Fruit fly (Drosophila melanogaster) whole organism, embryonic: ENCODE data around the gene Utx.
A peak's percentile ranks its signal among the peaks of the same experiment; 100 is the strongest.

ENCODE experiments used
- Awh ChIP-seq: fragments of 200-800 bp; sonication (Bioruptor generic); IDR thresholded peaks from 2 replicates; pipeline ENCODE4, ENCODE4 v1.3.6; 2022; ENCODE audit warnings: missing biosample characterization, missing genetic modification characterization
- CG10209 ChIP-seq: fragments of 200-800 bp; sonication (Bioruptor generic); optimal IDR thresholded peaks from 3 replicates; lab custom pipeline; 2017; ENCODE audit warnings: missing biosample characterization, mild to moderate bottlenecking, missing genetic modification characterization, missing genetic modification reagents
- CG11085 ChIP-seq: fragments of 200-800 bp; sonication (Bioruptor generic); IDR thresholded peaks from 2 replicates; pipeline ENCODE4 v1.3.6; 2022; ENCODE audit warnings: missing biosample characterization, missing genetic modification characterization
- CG11247 ChIP-seq: fragments of 200-800 bp; sonication (Bioruptor generic); IDR thresholded peaks from 2 replicates; pipeline ENCODE4 v1.3.6; 2022; ENCODE audit warnings: missing biosample characterization, missing genetic modification characterization
- CG11560 ChIP-seq: fragments of 200-800 bp; sonication (Bioruptor generic); IDR thresholded peaks from 3 replicates; pipeline ENCODE4 v1.3.6; 2022; ENCODE audit warnings: missing biosample characterization, missing genetic modification characterization
- CG12659 ChIP-seq: fragments of 200-800 bp; sonication (Bioruptor generic); optimal IDR thresholded peaks from 3 replicates; lab custom pipeline; 2017; ENCODE audit warnings: mild to moderate bottlenecking, missing biosample characterization, missing genetic modification reagents, missing genetic modification characterization
- CG12744 ChIP-seq: fragments of 200-800 bp; sonication (Bioruptor generic); optimal IDR thresholded peaks from 2 replicates; lab custom pipeline; 2016; ENCODE audit warnings: missing biosample characterization, missing genetic modification characterization
- CG13296 ChIP-seq: fragments of 200-800 bp; sonication (Bioruptor generic); optimal IDR thresholded peaks from 3 replicates; lab custom pipeline; 2018; ENCODE audit warnings: missing biosample characterization, mild to moderate bottlenecking, missing genetic modification characterization
- CG1832 ChIP-seq: fragments of 200-800 bp; sonication (Bioruptor generic); optimal IDR thresholded peaks from 2 replicates; lab custom pipeline; 2017; ENCODE audit warnings: missing biosample characterization, mild to moderate bottlenecking, missing genetic modification characterization, inconsistent platforms
- CG2199 ChIP-seq: fragments of 200-800 bp; sonication (Bioruptor generic); IDR thresholded peaks from 3 replicates; pipeline ENCODE4 v1.3.6; 2022; ENCODE audit warnings: missing biosample characterization, missing genetic modification characterization
- CG2678 ChIP-seq: fragments of 200-800 bp; sonication (Bioruptor generic); optimal IDR thresholded peaks from 3 replicates; lab custom pipeline; 2019; ENCODE audit warnings: missing biosample characterization, mild to moderate bottlenecking, missing genetic modification characterization, moderate library complexity
- CG31441 ChIP-seq: fragments of 200-800 bp; sonication (Bioruptor generic); IDR thresholded peaks from 2 replicates; pipeline ENCODE4 v1.3.6; 2022; ENCODE audit warnings: missing biosample characterization, missing genetic modification characterization
- CG33213 ChIP-seq: fragments of 200-800 bp; sonication (Bioruptor generic); optimal IDR thresholded peaks from 3 replicates; lab custom pipeline; 2016; ENCODE audit warnings: missing biosample characterization, missing genetic modification characterization
- CG4360 ChIP-seq: fragments of 200-800 bp; sonication (Bioruptor generic); IDR thresholded peaks from 2 replicates; pipeline ENCODE4 v1.3.6; 2022; ENCODE audit warnings: missing biosample characterization, missing genetic modification characterization
- CG4820 ChIP-seq: fragments of 200-800 bp; sonication (Bioruptor generic); optimal IDR thresholded peaks from 3 replicates; lab custom pipeline; 2016; ENCODE audit warnings: missing biosample characterization, missing genetic modification characterization
- CG7372 ChIP-seq: fragments of 200-800 bp; sonication (Bioruptor generic); IDR thresholded peaks from 2 replicates; pipeline ENCODE4 v1.3.6; 2022; ENCODE audit warnings: missing biosample characterization, missing genetic modification characterization
- CG8765 ChIP-seq: fragments of 200-800 bp; sonication (Bioruptor generic); IDR thresholded peaks from 2 replicates; pipeline ENCODE4 v1.3.6; 2022; ENCODE audit warnings: missing biosample characterization, missing genetic modification characterization
- CG9437 ChIP-seq: fragments of 200-800 bp; sonication (Bioruptor generic); optimal IDR thresholded peaks from 2 replicates; lab custom pipeline; 2018; ENCODE audit warnings: missing biosample characterization, mild to moderate bottlenecking, missing genetic modification characterization
- Dbx ChIP-seq: fragments of 200-800 bp; sonication (Bioruptor generic); IDR thresholded peaks from 3 replicates; pipeline ENCODE4 v1.3.6; 2022; ENCODE audit warnings: missing biosample characterization, missing genetic modification characterization
- Dip3 ChIP-seq: fragments of 200-800 bp; sonication (Bioruptor generic); optimal IDR thresholded peaks from 3 replicates; lab custom pipeline; 2016; ENCODE audit warnings: missing biosample characterization, missing genetic modification characterization
- Dll ChIP-seq: fragments of 200-800 bp; sonication (Bioruptor generic); IDR thresholded peaks from 4 replicates; pipeline ENCODE4 v1.3.6; 2022; ENCODE audit warnings: missing biosample characterization, missing genetic modification characterization; ENCODE audit not compliant: partially characterized antibody
- Doc3 ChIP-seq: fragments of 200-800 bp; sonication (Bioruptor generic); IDR thresholded peaks from 3 replicates; pipeline ENCODE4 v1.3.6; 2022; ENCODE audit warnings: missing biosample characterization, missing genetic modification characterization; ENCODE audit not compliant: partially characterized antibody
- E2f1 ChIP-seq: fragments of 200-800 bp; sonication (Bioruptor generic); IDR thresholded peaks from 2 replicates; pipeline ENCODE4 v1.3.6; 2022; ENCODE audit warnings: missing biosample characterization, missing genetic modification characterization
- Eip74EF ChIP-seq, 2 experiments: fragments of 200-800 bp in 1 of 2; fragments of >200 bp in 1 of 2; sonication (Bioruptor generic) in 1 of 2; optimal IDR thresholded peaks; 2 replicates each; lab custom pipeline; 2017 to 2019; ENCODE audit warnings: missing biosample characterization in 2 of 2, missing genetic modification characterization in 2 of 2, mild to moderate bottlenecking in 1 of 2, moderate library complexity in 1 of 2
- H15 ChIP-seq: fragments of 200-800 bp; sonication (Bioruptor generic); IDR thresholded peaks from 3 replicates; pipeline ENCODE4 v1.3.6; 2022; ENCODE audit warnings: missing biosample characterization, missing genetic modification characterization
- Hmr ChIP-seq: fragments of 200-800 bp; sonication (Bioruptor generic); optimal IDR thresholded peaks from 3 replicates; lab custom pipeline; 2017; ENCODE audit warnings: mild to moderate bottlenecking, missing biosample characterization, missing genetic modification reagents, missing genetic modification characterization
- Kr ChIP-seq: fragments of 200-800 bp; sonication (Bioruptor generic); optimal IDR thresholded peaks from 2 replicates; lab custom pipeline; 2017; ENCODE audit warnings: missing biosample characterization, mild to moderate bottlenecking, missing genetic modification characterization
- Lpt ChIP-seq: fragments of >200 bp; optimal IDR thresholded peaks from 2 replicates; lab custom pipeline; 2018; ENCODE audit warnings: missing biosample characterization, missing genetic modification characterization
- Mad ChIP-seq: fragments of 200-800 bp; sonication (Bioruptor generic); optimal IDR thresholded peaks from 2 replicates; lab custom pipeline; 2016; ENCODE audit warnings: missing biosample characterization, missing genetic modification characterization
- NK7.1 ChIP-seq: fragments of 200-800 bp; sonication (Bioruptor generic); optimal IDR thresholded peaks from 3 replicates; lab custom pipeline; 2016; ENCODE audit warnings: missing biosample characterization, missing genetic modification characterization
- Nf-YC ChIP-seq: fragments of 200-800 bp; optimal IDR thresholded peaks from 3 replicates; lab custom pipeline; 2019; ENCODE audit warnings: missing biosample characterization, mild to moderate bottlenecking, missing genetic modification characterization, moderate library complexity
- Xbp1 ChIP-seq: fragments of 200-800 bp; sonication (Bioruptor generic); optimal IDR thresholded peaks from 3 replicates; lab custom pipeline; 2016; ENCODE audit warnings: missing biosample characterization, mild to moderate bottlenecking, missing genetic modification characterization
- chn ChIP-seq: fragments of 200-800 bp; sonication (Bioruptor generic); optimal IDR thresholded peaks from 2 replicates; lab custom pipeline; 2016; ENCODE audit warnings: missing biosample characterization, missing genetic modification characterization
- corto ChIP-seq: fragments of 200-800 bp; sonication (Bioruptor generic); optimal IDR thresholded peaks from 2 replicates; lab custom pipeline; 2016; ENCODE audit warnings: missing biosample characterization, mild to moderate bottlenecking, missing genetic modification characterization, moderate library complexity
- dati ChIP-seq: fragments of 200-800 bp; sonication (Bioruptor generic); IDR thresholded peaks from 2 replicates; pipeline ENCODE4 v1.3.6; 2022; ENCODE audit warnings: missing biosample characterization, missing genetic modification characterization
- emc ChIP-seq: fragments of 200-800 bp; sonication (Bioruptor generic); optimal IDR thresholded peaks from 2 replicates; lab custom pipeline; 2016; ENCODE audit warnings: missing biosample characterization, missing genetic modification characterization
- fru ChIP-seq: fragments of >200 bp; optimal IDR thresholded peaks from 2 replicates; lab custom pipeline; 2017
- gcm ChIP-seq: fragments of 200-800 bp; sonication (Bioruptor generic); optimal IDR thresholded peaks from 2 replicates; lab custom pipeline; 2019; ENCODE audit warnings: missing biosample characterization, mild to moderate bottlenecking, missing genetic modification characterization, moderate library complexity
- gcm2 ChIP-seq: fragments of 200-800 bp; sonication (Bioruptor generic); optimal IDR thresholded peaks from 2 replicates; lab custom pipeline; 2016; ENCODE audit warnings: missing biosample characterization, missing genetic modification characterization
- insv ChIP-seq, 2 experiments: fragments of 200-800 bp; sonication (Bioruptor generic); optimal IDR thresholded peaks; 3 replicates each; lab custom pipeline; 2016 to 2018; ENCODE audit warnings: missing biosample characterization in 2 of 2, missing genetic modification characterization in 2 of 2
- jumu ChIP-seq: fragments of 200-800 bp; sonication (Bioruptor generic); optimal IDR thresholded peaks from 3 replicates; lab custom pipeline; 2016; ENCODE audit warnings: missing biosample characterization, missing genetic modification characterization
- lab ChIP-seq: fragments of 200-800 bp; sonication (Bioruptor generic); optimal IDR thresholded peaks from 3 replicates; lab custom pipeline; 2017; ENCODE audit warnings: missing biosample characterization, missing genetic modification characterization, mild to moderate bottlenecking, moderate library complexity, missing genetic modification reagents
- lbe ChIP-seq: fragments of 200-800 bp; sonication (Bioruptor generic); optimal IDR thresholded peaks from 2 replicates; lab custom pipeline; 2016; ENCODE audit warnings: missing biosample characterization, mild to moderate bottlenecking, missing genetic modification characterization
- onecut ChIP-seq: fragments of 200-800 bp; sonication (Bioruptor generic); IDR thresholded peaks from 2 replicates; pipeline ENCODE4 v1.3.6; 2022; ENCODE audit warnings: missing biosample characterization, missing genetic modification characterization
- pzg ChIP-seq: fragments of 200-800 bp; sonication (Bioruptor generic); optimal IDR thresholded peaks from 3 replicates; lab custom pipeline; 2018; ENCODE audit warnings: missing biosample characterization, mild to moderate bottlenecking, missing genetic modification characterization, moderate library complexity
- schlank ChIP-seq: fragments of 200-800 bp; sonication (Bioruptor generic); optimal IDR thresholded peaks from 2 replicates; lab custom pipeline; 2018; ENCODE audit warnings: missing biosample characterization, mild to moderate bottlenecking, missing genetic modification characterization
- stc ChIP-seq: fragments of 200-800 bp; sonication (Bioruptor generic); IDR thresholded peaks from 2 replicates; pipeline ENCODE4 v1.3.6; 2022; ENCODE audit warnings: missing biosample characterization, missing genetic modification characterization
- tgo ChIP-seq: fragments of 200-800 bp; sonication (Bioruptor generic); IDR thresholded peaks from 3 replicates; pipeline ENCODE4 v1.3.6; 2022; ENCODE audit warnings: missing biosample characterization, missing genetic modification characterization
- tna ChIP-seq: fragments of 200-800 bp; sonication (Bioruptor generic); IDR thresholded peaks from 2 replicates; pipeline ENCODE4 v1.3.6; 2022; ENCODE audit warnings: missing biosample characterization, missing genetic modification characterization; ENCODE audit not compliant: partially characterized antibody
- zen ChIP-seq: fragments of 200-800 bp; sonication (Bioruptor generic); optimal IDR thresholded peaks from 3 replicates; lab custom pipeline; 2018; ENCODE audit warnings: missing biosample characterization, mild to moderate bottlenecking, missing genetic modification characterization, moderate library complexity

Gene Utx

DNA sequence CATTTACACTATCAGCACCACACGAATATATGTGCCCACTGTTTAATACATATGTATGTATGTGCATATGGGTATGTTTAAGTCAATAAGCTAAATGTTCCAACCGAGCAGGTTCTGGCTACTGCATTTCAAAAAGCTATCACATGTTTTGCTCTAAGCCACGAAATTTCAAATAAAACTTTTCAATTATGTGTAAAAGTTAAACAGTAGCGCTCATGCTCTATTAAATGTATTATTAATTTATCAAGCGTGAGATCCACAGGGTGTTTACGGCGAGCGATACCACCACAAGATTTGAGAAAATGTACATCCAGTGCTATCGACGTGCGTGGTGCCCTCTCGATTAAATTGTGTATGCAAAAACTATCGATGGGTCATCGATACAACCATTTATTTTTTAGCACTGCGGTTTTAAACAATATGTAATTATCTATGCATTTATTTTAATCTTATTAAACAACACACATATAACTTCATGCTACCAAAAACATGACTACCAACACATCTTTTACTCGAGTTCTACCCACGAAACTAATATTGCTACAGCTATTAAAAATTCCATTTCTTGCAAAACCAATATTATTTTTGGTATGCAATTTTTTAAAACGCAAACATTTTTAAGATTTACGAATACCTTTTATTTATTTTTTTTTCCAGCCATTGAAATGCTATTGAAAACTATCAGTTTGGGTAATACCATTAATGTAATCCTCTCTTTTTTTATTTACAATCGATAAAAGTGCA is 17.7 kb downstream of the Utx start, which contains the start of gene Pten (continued):
- TF ChIP-seq pzg: peak; percentile 83
- TF ChIP-seq CG11247: no peak
- no peak for TF ChIP-seq CG2678 (tag; lab: Kevin White, UChicago)
- peak; percentile 73 for TF ChIP-seq chn
- TF ChIP-seq corto (GFP tag; lab: Kevin White, UChicago): peak; percentile 12
- TF ChIP-seq CG8765 (GFP tag; lab: Robert Waterston, UW): no peak
- peak; percentile 77 for TF ChIP-seq zen (tag; lab: Kevin White, UChicago)
- peak; percentile 51; the same call in 1 of the 3 replicates for TF ChIP-seq tgo (GFP tag; lab: Robert Waterston, UW)
- peak; percentile 57 for TF ChIP-seq CG33213 (GFP tag; lab: Kevin White, UChicago)
- TF ChIP-seq CG11560 (tag; lab: Robert Waterston, UW): peak; percentile 92; the same call in 2 of the 3 replicates
- no peak for TF ChIP-seq schlank
- TF ChIP-seq lbe (GFP tag; lab: Kevin White, UChicago): peak; percentile 7
- no peak for TF ChIP-seq CG11085 (GFP tag; lab: Robert Waterston, UW)
- no peak for TF ChIP-seq CG2199 (GFP tag; lab: Robert Waterston, UW)
- TF ChIP-seq fru (lab: Kevin White, UChicago): no peak
- no peak for TF ChIP-seq CG1832 (GFP tag; lab: Kevin White, UChicago)
- TF ChIP-seq insv (GFP tag; optimal IDR thresholded peaks at IDR 0.05; lab: Kevin White, UChicago): no peak
- peak; percentile 54 for TF ChIP-seq Nf-YC
- TF ChIP-seq Dbx (GFP tag; lab: Robert Waterston, UW): peak; percentile 76; the same call in 2 of the 3 replicates
- TF ChIP-seq Dip3 (GFP tag; lab: Kevin White, UChicago): peak; percentile 58
- peak; percentile 51 for TF ChIP-seq CG13296 (GFP tag; lab: Kevin White, UChicago)
- no peak for TF ChIP-seq CG10209 (GFP tag; lab: Kevin White, UChicago)
- no peak for TF ChIP-seq gcm2 (GFP tag; lab: Kevin White, UChicago)
- peak; percentile 82 for TF ChIP-seq CG12659 (GFP tag; lab: Kevin White, UChicago)
- TF ChIP-seq CG31441 (GFP tag; lab: Robert Waterston, UW): no peak
- peak; percentile 84 for TF ChIP-seq Dll (GFP tag; lab: Robert Waterston, UW)
- no peak for TF ChIP-seq H15
- peak; percentile 39 for TF ChIP-seq NK7.1 (GFP tag; lab: Kevin White, UChicago)
- TF ChIP-seq CG4820 (GFP tag; lab: Kevin White, UChicago): peak; percentile 76
- peak; percentile 56 for TF ChIP-seq Xbp1 (GFP tag; lab: Kevin White, UChicago)
- peak; percentile 47; the same call in 1 of the 2 replicates for TF ChIP-seq CG7372 (GFP tag; lab: Robert Waterston, UW)
- peak; percentile 67; the same call in 1 of the 2 replicates for TF ChIP-seq stc (GFP tag; lab: Robert Waterston, UW)
- TF ChIP-seq jumu (GFP tag; lab: Kevin White, UChicago): peak; percentile 64
- peak; percentile 54; the same call in 1 of the 2 replicates for TF ChIP-seq Awh (GFP tag; lab: Robert Waterston, UW)
- TF ChIP-seq Doc3 (GFP tag; lab: Robert Waterston, UW): peak; percentile 66; the same call in 2 of the 3 replicates
- TF ChIP-seq gcm: no peak
- no peak for TF ChIP-seq Hmr
- TF ChIP-seq CG12744 (GFP tag; lab: Kevin White, UChicago): peak; percentile 16
- peak; percentile 88 for TF ChIP-seq tna (GFP tag; lab: Robert Waterston, UW)
- TF ChIP-seq CG4360 (GFP tag; lab: Robert Waterston, UW): peak; percentile 51; the same call in 1 of the 2 replicates
- no peak for TF ChIP-seq Kr (GFP tag; lab: Kevin White, UChicago)
- TF ChIP-seq Mad (GFP tag; lab: Kevin White, UChicago): peak; percentile 43
- TF ChIP-seq E2f1 (GFP tag; lab: Robert Waterston, UW): no peak
- TF ChIP-seq lab (GFP tag; lab: Kevin White, UChicago): no peak
- peak; percentile 7 for TF ChIP-seq emc (GFP tag; lab: Kevin White, UChicago)
- no peak; the same call in 1 of the 2 replicates for TF ChIP-seq onecut (GFP tag; lab: Robert Waterston, UW)
- no peak for TF ChIP-seq Lpt
- no peak for TF ChIP-seq Eip74EF (GFP tag; optimal IDR thresholded peaks at IDR 0.05; lab: Kevin White, UChicago)
- TF ChIP-seq CG9437 (GFP tag; lab: Kevin White, UChicago): peak; percentile 25
- TF ChIP-seq dati: no peak
